Worm (Caenorhabditis elegans) whole organism, young adult: ENCODE data around the gene F45C12.17.

ENCODE experiments used
- F10E7.11 ChIP-seq: sonication (generic microtip); optimal IDR thresholded peaks from 2 replicates; lab custom pipeline; 2017; ENCODE audit warnings: mild to moderate bottlenecking, missing genetic modification characterization, moderate library complexity, missing compliant biosample characterization
- F57A8.1 ChIP-seq: fragments of 200-800 bp; sonication (Bioruptor generic); optimal IDR thresholded peaks from 2 replicates; lab custom pipeline; 2018; ENCODE audit warnings: mild to moderate bottlenecking, missing genetic modification characterization, moderate library complexity, missing compliant biosample characterization
- ets-4 ChIP-seq: fragments of 200-800 bp; sonication (Bioruptor generic); optimal IDR thresholded peaks from 2 replicates; lab custom pipeline; 2018; ENCODE audit warnings: mild to moderate bottlenecking, missing genetic modification characterization, missing compliant biosample characterization
- fkh-3 ChIP-seq: sonication (generic microtip); optimal IDR thresholded peaks from 2 replicates; lab custom pipeline; 2016; ENCODE audit warnings: mild to moderate bottlenecking, missing genetic modification characterization, missing compliant biosample characterization
- hmg-20 ChIP-seq: fragments of 200-800 bp; sonication (Bioruptor generic); IDR thresholded peaks from 2 replicates; pipeline ENCODE4 v1.3.6; 2022; ENCODE audit warnings: missing genetic modification reagents, missing genetic modification characterization, missing compliant biosample characterization
- nhr-179 ChIP-seq: sonication (generic microtip); optimal IDR thresholded peaks from 2 replicates; lab custom pipeline; 2016; ENCODE audit warnings: mild to moderate bottlenecking, missing genetic modification characterization, missing compliant biosample characterization
- pha-4 ChIP-seq: fragments of 150-350 bp; sonication (generic microtip); optimal IDR thresholded peaks from 2 replicates; lab custom pipeline; 2014; ENCODE audit warnings: missing biosample characterization, missing genetic modification reagents, missing genetic modification characterization
- sptf-2 ChIP-seq: fragments of 200-800 bp; sonication (Bioruptor generic); optimal IDR thresholded peaks from 2 replicates; lab custom pipeline; 2018; ENCODE audit warnings: mild to moderate bottlenecking, missing genetic modification characterization, missing compliant biosample characterization
- ztf-26 ChIP-seq: sonication (generic microtip); optimal IDR thresholded peaks from 2 replicates; lab custom pipeline; 2017; ENCODE audit warnings: missing genetic modification characterization, missing compliant biosample characterization

ce11 chrII:1722394-1722793, 3.5 kb upstream of the F45C12.17 start, which contains the start of the genes fbxb-5 and btb-8:
- TF ChIP-seq F57A8.1 (GFP tag; lab: Kevin White, UChicago) (no peak), F10E7.11 (tag; lab: Kevin White, UChicago) (no peak), hmg-20 (GFP tag; lab: Robert Waterston, UW) (no peak), sptf-2 (GFP tag; lab: Kevin White, UChicago) (no peak), fkh-3 (tag; lab: Kevin White, UChicago) (no peak), pha-4 (no peak), ets-4 (GFP tag; lab: Kevin White, UChicago) (no peak), nhr-179 (tag; lab: Kevin White, UChicago) (no peak), ztf-26 (no peak)
